Worm (Caenorhabditis elegans): Measurements from ENCODE around the gene clc-22.

DNA sequence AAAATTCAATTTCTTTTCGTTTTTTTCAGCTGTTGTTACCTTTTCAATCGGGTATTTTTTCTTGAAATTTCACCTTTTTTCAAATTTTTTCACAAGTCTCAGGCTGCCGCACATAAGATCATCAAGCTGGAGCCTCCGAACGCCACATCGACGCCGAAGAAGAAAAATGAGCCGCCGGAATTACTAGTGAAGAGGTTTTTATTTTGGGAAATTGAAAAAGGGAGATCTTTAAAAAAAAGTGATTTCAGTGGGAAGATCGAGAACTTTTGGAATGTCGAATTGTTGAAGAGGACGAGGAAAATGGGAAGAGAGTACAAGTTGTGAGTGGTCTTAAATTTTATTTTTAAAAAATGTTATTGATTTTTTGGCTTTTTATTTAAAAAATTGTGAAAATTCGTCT, 45.8 kb downstream of the clc-22 start, which contains the start of gene sea-2:
- TF ChIP-seq dao-5 (tag; optimal IDR thresholded peaks at IDR 0.05) (no peak), him-1 (tag; optimal IDR thresholded peaks at IDR 0.05) (no peak), W03F9.2 (tag; optimal IDR thresholded peaks at IDR 0.05) (no peak)
